Worm (Caenorhabditis elegans): ENCODE data around the gene dos-1.

Gene dos-1

DNA sequence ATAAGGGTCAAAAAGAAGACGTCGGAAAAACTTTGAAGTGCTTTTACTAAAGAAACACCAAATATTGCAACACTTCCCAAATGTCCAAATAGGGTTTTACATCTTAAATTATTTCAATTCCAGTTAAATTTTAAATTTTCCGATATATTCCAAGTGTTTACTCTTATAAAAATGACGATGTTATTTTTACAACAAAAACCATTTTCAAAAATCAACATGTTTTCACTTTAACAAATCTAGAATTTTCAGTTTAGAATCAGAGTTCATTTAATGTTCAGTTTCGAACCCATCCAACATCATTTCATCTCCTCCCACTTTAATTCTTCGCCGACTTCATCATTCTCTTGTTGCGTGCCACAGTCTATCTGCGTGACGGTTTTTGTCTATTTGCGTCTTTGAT is at the start of gene dos-1:
TSS of gene dos-1 (plus strand) at position 301 of the 400 bp plus-strand sequence.
- TF ChIP-seq zip-4 (GFP tag; optimal IDR thresholded peaks at IDR 0.05): no peak
- TF ChIP-seq elt-3 (tag; optimal IDR thresholded peaks at IDR 0.05): no peak
- TF ChIP-seq fkh-8 (tag; optimal IDR thresholded peaks at IDR 0.05): no peak
- no peak for TF ChIP-seq tlp-1 (tag; optimal IDR thresholded peaks at IDR 0.05)

DNA sequence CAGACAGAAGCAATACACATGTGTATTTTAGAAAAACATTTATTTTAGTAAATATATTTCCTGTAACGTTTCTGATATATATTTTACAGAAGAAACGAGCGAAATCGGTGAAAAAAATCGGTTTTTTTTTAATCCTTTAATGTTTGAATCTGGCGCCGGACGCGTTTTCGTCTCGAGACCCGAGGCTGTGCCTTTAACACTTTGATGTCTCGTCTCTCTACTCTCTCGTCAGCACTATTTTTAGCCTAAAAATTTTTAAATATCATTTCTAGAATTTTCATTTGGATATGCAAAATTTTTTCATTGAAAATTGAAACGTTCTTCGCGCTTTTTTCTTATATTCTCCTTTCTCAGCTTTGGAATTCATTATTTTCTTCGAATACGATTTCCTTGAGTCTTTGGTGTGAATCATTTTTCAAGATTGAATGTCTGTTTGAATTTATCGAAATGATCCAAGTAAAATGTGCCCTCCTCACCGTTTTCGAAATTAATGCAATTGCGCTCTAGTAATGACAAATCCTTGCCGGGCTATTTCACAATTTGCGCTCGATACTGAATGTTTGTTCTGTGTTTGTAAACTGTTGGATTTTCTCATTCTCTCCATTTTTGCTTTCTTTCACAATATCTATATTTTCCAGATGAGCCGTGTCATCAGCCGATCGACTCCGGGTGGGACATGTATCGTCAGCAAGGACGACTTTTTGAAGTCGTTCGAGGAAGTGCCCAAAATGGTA is 49.2 kb upstream of the dos-1 start, which contains the start of gene cls-2:
TSS of gene cls-2 (plus strand) at position 635 of the 734 bp plus-strand sequence.
- TF ChIP-seq nhr-47 (tag; optimal IDR thresholded peaks at IDR 0.05) (no peak), vab-15 (tag; optimal IDR thresholded peaks at IDR 0.05) (no peak), nhr-76 (tag; optimal IDR thresholded peaks at IDR 0.05) (no peak), dpl-1 (GFP tag; optimal IDR thresholded peaks at IDR 0.05) (peak in 1 of 3 experiments; percentile 20), pqm-1 (tag; optimal IDR thresholded peaks at IDR 0.05) (no peak), C16A3.4 (tag; optimal IDR thresholded peaks at IDR 0.05) (no peak), fkh-4 (tag; optimal IDR thresholded peaks at IDR 0.05; ENCODE audit: borderline replicate concordance) (no peak), lin-35 (GFP tag; optimal IDR thresholded peaks at IDR 0.05) (peak in 1 of 2 experiments; percentile 21), skn-1 (tag; optimal IDR thresholded peaks at IDR 0.05) (peak; percentile 54), nhr-12 (tag; optimal IDR thresholded peaks at IDR 0.05) (no peak), fkh-8 (tag; optimal IDR thresholded peaks at IDR 0.05) (no peak), hlh-17 (GFP tag; optimal IDR thresholded peaks at IDR 0.05; ENCODE audit: borderline replicate concordance) (no peak), hlh-4 (tag; optimal IDR thresholded peaks at IDR 0.05) (no peak), fkh-10 (GFP tag; optimal IDR thresholded peaks at IDR 0.05) (no peak), nhr-84 (tag; optimal IDR thresholded peaks at IDR 0.05) (no peak), tbx-2 (tag; optimal IDR thresholded peaks at IDR 0.05) (no peak), ceh-90 (tag; optimal IDR thresholded peaks at IDR 0.05) (no peak), lsy-2 (tag; optimal IDR thresholded peaks at IDR 0.05) (peak; percentile 5 to 42), ama-1 (optimal IDR thresholded peaks at IDR 0.05) (no peak), pag-3 (tag; optimal IDR thresholded peaks at IDR 0.05; ENCODE audit: borderline replicate concordance, insufficient read depth) (no peak), ceh-82 (tag; optimal IDR thresholded peaks at IDR 0.05) (peak in 1 of 3 experiments; percentile 56), mdl-1 (tag; optimal IDR thresholded peaks at IDR 0.05) (no peak), nhr-90 (tag; optimal IDR thresholded peaks at IDR 0.05; ENCODE audit: poor library complexity) (no peak), ets-5 (GFP tag; IDR thresholded peaks at IDR 0.05) (no peak), efl-3 (GFP tag; optimal IDR thresholded peaks at IDR 0.05) (no peak), lin-14 (GFP tag; optimal IDR thresholded peaks at IDR 0.05) (no peak), nhr-85 (tag) (no peak), mep-1 (tag; optimal IDR thresholded peaks at IDR 0.05) (peak; percentile 16), unc-98 (GFP tag; IDR thresholded peaks at IDR 0.05) (no peak), aha-1 (tag; optimal IDR thresholded peaks at IDR 0.05) (no peak), nhr-11 (tag; optimal IDR thresholded peaks at IDR 0.05) (no peak), hpl-2 (GFP tag; optimal IDR thresholded peaks at IDR 0.05) (no peak), zag-1 (tag; optimal IDR thresholded peaks at IDR 0.05) (no peak), snu-23 (GFP tag; optimal IDR thresholded peaks at IDR 0.05) (no peak), lir-3 (tag; optimal IDR thresholded peaks at IDR 0.05; ENCODE audit: poor library complexity) (no peak), ces-1 (GFP tag; optimal IDR thresholded peaks at IDR 0.05) (no peak), zip-4 (GFP tag; optimal IDR thresholded peaks at IDR 0.05) (peak; percentile 10), unc-130 (tag; optimal IDR thresholded peaks at IDR 0.05) (no peak), grh-1 (GFP tag; IDR thresholded peaks at IDR 0.05) (no peak), aly-2 (tag; optimal IDR thresholded peaks at IDR 0.05) (no peak), fos-1 (tag; optimal IDR thresholded peaks at IDR 0.05) (no peak), F16B12.6 (tag; optimal IDR thresholded peaks at IDR 0.05) (no peak), elt-2 (tag; optimal IDR thresholded peaks at IDR 0.05) (no peak), ztf-4 (tag; optimal IDR thresholded peaks at IDR 0.05) (no peak), efl-1 (optimal IDR thresholded peaks at IDR 0.05) (peak in 1 of 2 experiments; percentile 37), efl-1 (GFP tag; optimal IDR thresholded peaks at IDR 0.05 in 1 of 2) (peak; percentile 7 to 43), irx-1 (tag; optimal IDR thresholded peaks at IDR 0.05) (no peak), swsn-7 (tag; optimal IDR thresholded peaks at IDR 0.05) (no peak)
